Fruit fly (Drosophila melanogaster): ENCODE measurements around the gene CecA2.

Gene CecA2

DNA sequence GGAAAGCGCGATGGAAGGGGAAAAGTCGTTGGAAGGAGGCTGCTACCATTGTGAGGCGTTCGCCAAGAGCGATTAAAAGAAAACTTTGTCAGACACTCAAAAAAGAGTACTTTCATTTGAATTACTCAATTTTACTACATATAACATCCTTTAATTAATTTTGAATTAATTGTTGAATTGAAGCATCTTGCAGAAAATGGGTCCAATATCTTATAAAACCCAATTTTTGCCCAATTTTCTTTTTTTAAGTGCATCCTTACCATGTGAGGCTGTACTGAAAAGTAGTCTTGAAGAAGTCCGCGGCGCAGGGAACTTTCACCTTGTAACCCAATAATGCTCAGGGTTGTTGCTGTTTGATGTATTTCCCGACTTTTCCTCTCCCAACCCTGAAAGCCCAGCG lies 23.3 kb downstream of the CecA2 start (continued):
- TF ChIP-seq btn (GFP tag; optimal IDR thresholded peaks at IDR 0.05) (no peak), CG9215 (GFP tag; IDR thresholded peaks at IDR 0.05) (no peak), fd64A (GFP tag; optimal IDR thresholded peaks at IDR 0.05) (no peak), gcm2 (GFP tag; optimal IDR thresholded peaks at IDR 0.05) (no peak), Med (GFP tag) (peak; percentile 76), CG11247 (GFP tag; IDR thresholded peaks at IDR 0.05) (no peak), chm (GFP tag; IDR thresholded peaks at IDR 0.05) (no peak), CG12236 (GFP tag; optimal IDR thresholded peaks at IDR 0.05) (no peak), C15 (GFP tag; IDR thresholded peaks at IDR 0.05) (no peak), CG1603 (tag; optimal IDR thresholded peaks at IDR 0.05) (peak; percentile 39), CG4820 (GFP tag; optimal IDR thresholded peaks at IDR 0.05) (no peak), Poxn (GFP tag; IDR thresholded peaks at IDR 0.05) (no peak), bab2 (GFP tag; optimal IDR thresholded peaks at IDR 0.05) (no peak), Myb (GFP tag; optimal IDR thresholded peaks at IDR 0.05) (no peak), repo (GFP tag; optimal IDR thresholded peaks at IDR 0.05) (no peak), Aef1 (GFP tag; IDR thresholded peaks at IDR 0.05) (no peak), Hr78 (GFP tag; optimal IDR thresholded peaks at IDR 0.05) (no peak), sr (GFP tag; IDR thresholded peaks at IDR 0.05) (no peak), D19A (tag; optimal IDR thresholded peaks at IDR 0.05) (peak; percentile 29), tll (GFP tag; optimal IDR thresholded peaks at IDR 0.05) (no peak), Dek (tag; optimal IDR thresholded peaks at IDR 0.05) (no peak), CG6175 (GFP tag; IDR thresholded peaks at IDR 0.05) (no peak), CG2202 (tag; optimal IDR thresholded peaks at IDR 0.05) (no peak), cg (GFP tag; optimal IDR thresholded peaks at IDR 0.05) (no peak), gfzf (GFP tag; optimal IDR thresholded peaks at IDR 0.05) (no peak), CG8924 (tag; optimal IDR thresholded peaks at IDR 0.05) (no peak), Sry-β (GFP tag; optimal IDR thresholded peaks at IDR 0.05) (no peak), CG8388 (GFP tag; optimal IDR thresholded peaks at IDR 0.05) (peak; percentile 46), psq (GFP tag; optimal IDR thresholded peaks at IDR 0.05) (no peak), Lpt (GFP tag; optimal IDR thresholded peaks at IDR 0.05) (no peak), HmgD (GFP tag; optimal IDR thresholded peaks at IDR 0.05) (no peak), MBD-R2 (GFP tag; IDR thresholded peaks at IDR 0.05) (no peak), slp2 (GFP tag; optimal IDR thresholded peaks at IDR 0.05) (no peak), ken (GFP tag; IDR thresholded peaks at IDR 0.05) (0 out of 3 replicates have a peak, but pooled peaks have one; percentile 32), vvl (GFP tag; IDR thresholded peaks at IDR 0.05) (peak; percentile 39; the same call in 1 of the 2 replicates), CG43689 (GFP tag; IDR thresholded peaks at IDR 0.05) (no peak), CG18011 (GFP tag; optimal IDR thresholded peaks at IDR 0.05) (no peak), CG5245 (GFP tag; optimal IDR thresholded peaks at IDR 0.05) (no peak), Pdp1 (GFP tag; optimal IDR thresholded peaks at IDR 0.05) (no peak), Hmx (GFP tag; optimal IDR thresholded peaks at IDR 0.05) (no peak), dmrt99B (tag; optimal IDR thresholded peaks at IDR 0.05) (peak; percentile 60), CG10462 (GFP tag; optimal IDR thresholded peaks at IDR 0.05) (no peak), run (tag; optimal IDR thresholded peaks at IDR 0.05) (no peak), cato (GFP tag; optimal IDR thresholded peaks at IDR 0.05; ENCODE audit: borderline replicate concordance) (no peak), tap (tag; optimal IDR thresholded peaks at IDR 0.05) (peak; percentile 35), so (GFP tag; IDR thresholded peaks at IDR 0.05) (no peak), Usf (GFP tag; optimal IDR thresholded peaks at IDR 0.05) (no peak), her (GFP tag; optimal IDR thresholded peaks at IDR 0.05) (no peak), ssp (GFP tag; IDR thresholded peaks at IDR 0.05) (peak; percentile 19; the same call in 1 of the 2 replicates), dysf (GFP tag; IDR thresholded peaks at IDR 0.05) (0 out of 3 replicates have a peak, but pooled peaks have one; percentile 27), cas (GFP tag; IDR thresholded peaks at IDR 0.05) (no peak), Fer2 (tag; optimal IDR thresholded peaks at IDR 0.05) (no peak)

All from whole organism, embryonic.